Fruit fly (Drosophila melanogaster) whole organism, wandering third instar larva: ENCODE results near the gene CG12069.

Experiments used
- Abd-B ChIP-seq: fragments of >200 bp; optimal IDR thresholded peaks from 2 replicates; lab custom pipeline; 2017; ENCODE audit warnings: missing biosample characterization, missing genetic modification characterization
- CG32264 ChIP-seq: fragments of 200-800 bp; sonication (Bioruptor generic); optimal IDR thresholded peaks from 2 replicates; lab custom pipeline; 2016; ENCODE audit warnings: missing biosample characterization, missing genetic modification characterization
- CG9705 ChIP-seq: fragments of 200-800 bp; sonication (Bioruptor generic); optimal IDR thresholded peaks from 2 replicates; lab custom pipeline; 2018; ENCODE audit warnings: missing biosample characterization, mild to moderate bottlenecking, missing genetic modification characterization
- CrebA ChIP-seq: fragments of 200-800 bp; sonication (Bioruptor generic); optimal IDR thresholded peaks from 2 replicates; lab custom pipeline; 2016; ENCODE audit warnings: missing biosample characterization, mild to moderate bottlenecking, missing genetic modification characterization, borderline replicate concordance
- Dfd ChIP-seq: fragments of >200 bp; optimal IDR thresholded peaks from 2 replicates; lab custom pipeline; 2017; ENCODE audit warnings: missing biosample characterization, missing genetic modification characterization
- Dif ChIP-seq: fragments of 200-275, 200-300 bp; sonication (Bioruptor generic); optimal IDR thresholded peaks from 2 replicates; lab custom pipeline; 2018; ENCODE audit warnings: missing biosample characterization, missing genetic modification characterization; ENCODE audit not compliant: partially characterized antibody
- GATAd ChIP-seq: sonication (Bioruptor generic); optimal IDR thresholded peaks from 2 replicates; lab custom pipeline; 2016; ENCODE audit warnings: missing biosample characterization, missing genetic modification characterization
- Hr83 ChIP-seq: fragments of 200-300 bp; sonication (Bioruptor generic); optimal IDR thresholded peaks from 2 replicates; lab custom pipeline; 2016; ENCODE audit warnings: missing biosample characterization, mild to moderate bottlenecking, missing genetic modification characterization, moderate library complexity; ENCODE audit not compliant: poor library complexity, severe bottlenecking
- Jra ChIP-seq: sonication (Bioruptor generic); optimal IDR thresholded peaks from 2 replicates; lab custom pipeline; 2016; ENCODE audit warnings: missing biosample characterization, missing genetic modification characterization
- Mio ChIP-seq: sonication (Bioruptor generic); optimal IDR thresholded peaks from 2 replicates; lab custom pipeline; 2016; ENCODE audit warnings: missing biosample characterization, missing genetic modification characterization
- Myc ChIP-seq: fragments of >200 bp; optimal IDR thresholded peaks from 2 replicates; lab custom pipeline; 2017
- N ChIP-seq: fragments of >200 bp; optimal IDR thresholded peaks from 2 replicates; lab custom pipeline; 2018; ENCODE audit warnings: missing biosample characterization, missing external identifiers, missing genetic modification characterization
- OdsH ChIP-seq: fragments of 200-800 bp; sonication (Bioruptor generic); optimal IDR thresholded peaks from 2 replicates; lab custom pipeline; 2016; ENCODE audit warnings: missing biosample characterization, mild to moderate bottlenecking, missing genetic modification characterization
- Rel ChIP-seq, 2 experiments: fragments of 200-800 bp; sonication (Bioruptor generic) in 1 of 2; optimal IDR thresholded peaks; 2 replicates in 1 of 2; 3 replicates in 1 of 2; lab custom pipeline; 2016 to 2019; ENCODE audit warnings: mild to moderate bottlenecking in 2 of 2, missing biosample characterization in 2 of 2, missing genetic modification characterization in 2 of 2, moderate library complexity in 1 of 2
- Sp1 ChIP-seq: fragments of 200-800 bp; sonication (Bioruptor generic); optimal IDR thresholded peaks from 3 replicates; lab custom pipeline; 2019; ENCODE audit warnings: missing biosample characterization, mild to moderate bottlenecking, missing genetic modification characterization, moderate library complexity
- Vsx2 ChIP-seq: fragments of 200-300, 225-300 bp; sonication (Bioruptor generic); optimal IDR thresholded peaks from 2 replicates; lab custom pipeline; 2018; ENCODE audit warnings: missing biosample characterization, missing genetic modification characterization; ENCODE audit not compliant: partially characterized antibody
- br ChIP-seq: fragments of 200-800 bp; sonication (Bioruptor generic); optimal IDR thresholded peaks from 2 replicates; lab custom pipeline; 2016; ENCODE audit warnings: missing biosample characterization, missing genetic modification characterization
- brk ChIP-seq: fragments of 200-800 bp; sonication (Bioruptor generic); optimal IDR thresholded peaks from 2 replicates; lab custom pipeline; 2016; ENCODE audit warnings: missing biosample characterization, mild to moderate bottlenecking, missing genetic modification characterization
- dl ChIP-seq, 2 experiments: fragments of 175-275, 200-275 bp in 1 of 2; fragments of 200-275 bp in 1 of 2; sonication (Bioruptor generic); optimal IDR thresholded peaks; lab custom pipeline; 2018; ENCODE audit warnings: mild to moderate bottlenecking in 2 of 2, missing biosample characterization in 2 of 2, missing genetic modification characterization in 2 of 2, moderate library complexity in 2 of 2; ENCODE audit not compliant: partially characterized antibody in 2 of 2, insufficient read depth in 1 of 2
- dsf ChIP-seq: sonication (Bioruptor generic); optimal IDR thresholded peaks from 2 replicates; lab custom pipeline; 2016; ENCODE audit warnings: missing biosample characterization, missing genetic modification characterization, borderline replicate concordance
- ey ChIP-seq: fragments of 200-800 bp; sonication (Bioruptor generic); optimal IDR thresholded peaks from 2 replicates; lab custom pipeline; 2016; ENCODE audit warnings: missing biosample characterization, missing genetic modification characterization
- foxo ChIP-seq, 2 experiments: fragments of 200-800 bp; sonication (Bioruptor generic); optimal IDR thresholded peaks; 2 replicates in 1 of 2; 3 replicates in 1 of 2; lab custom pipeline; 2016 to 2017; ENCODE audit warnings: missing biosample characterization in 2 of 2, missing genetic modification characterization in 2 of 2
- fru ChIP-seq: fragments of 200-800 bp; sonication (Bioruptor generic); optimal IDR thresholded peaks from 3 replicates; lab custom pipeline; 2016; ENCODE audit warnings: missing biosample characterization, mild to moderate bottlenecking, missing genetic modification characterization
- h ChIP-seq: fragments of 200-800 bp; sonication (Bioruptor generic); optimal IDR thresholded peaks from 3 replicates; lab custom pipeline; 2016; ENCODE audit warnings: missing biosample characterization, mild to moderate bottlenecking, missing genetic modification characterization
- jim ChIP-seq: fragments of 175-275, 200-325 bp; sonication (Bioruptor generic); optimal IDR thresholded peaks from 2 replicates; lab custom pipeline; 2016; ENCODE audit warnings: missing biosample characterization, mild to moderate bottlenecking, missing genetic modification characterization
- lola ChIP-seq: fragments of >200 bp; optimal IDR thresholded peaks from 2 replicates; lab custom pipeline; 2017; ENCODE audit warnings: missing biosample characterization, missing genetic modification characterization
- pan ChIP-seq: fragments of >200 bp; optimal IDR thresholded peaks from 2 replicates; lab custom pipeline; 2017
- psq ChIP-seq: fragments of 200-800 bp; sonication (Bioruptor generic); optimal IDR thresholded peaks from 3 replicates; lab custom pipeline; 2017; ENCODE audit warnings: missing biosample characterization, mild to moderate bottlenecking, missing genetic modification characterization, moderate library complexity
- rgr ChIP-seq: fragments of 200-800 bp; sonication (Bioruptor generic); optimal IDR thresholded peaks from 3 replicates; lab custom pipeline; 2016; ENCODE audit warnings: missing biosample characterization, mild to moderate bottlenecking, missing genetic modification characterization
- sage ChIP-seq: fragments of 200-800 bp; sonication (Bioruptor generic); optimal IDR thresholded peaks from 2 replicates; lab custom pipeline; 2016; ENCODE audit warnings: missing biosample characterization, mild to moderate bottlenecking, missing genetic modification characterization
- usp ChIP-seq: fragments of >200 bp; optimal IDR thresholded peaks from 2 replicates; lab custom pipeline; 2017; ENCODE audit warnings: missing biosample characterization, missing genetic modification characterization
- woc ChIP-seq: sonication (Bioruptor generic); optimal IDR thresholded peaks from 2 replicates; lab custom pipeline; 2016; ENCODE audit warnings: missing biosample characterization, mild to moderate bottlenecking, missing genetic modification characterization

Gene CG12069

dm6 chr3R:30714395-30714794 is 19.1 kb upstream of the CG12069 start:
- no peak for TF ChIP-seq h (GFP tag; lab: Kevin White, UChicago)
- no peak for TF ChIP-seq OdsH (GFP tag; lab: Kevin White, UChicago)
- no peak for TF ChIP-seq CG9705 (GFP tag; lab: Kevin White, UChicago)
- TF ChIP-seq dl (GFP tag; optimal IDR thresholded peaks at IDR 0.05; lab: Kevin White, UChicago; ENCODE audit: insufficient read depth in 1 of 2, partially characterized antibody in 2 of 2) = no peak
- no peak for TF ChIP-seq jim (GFP tag; lab: Kevin White, UChicago)
- TF ChIP-seq lola = no peak
- TF ChIP-seq sage (GFP tag; lab: Kevin White, UChicago) = no peak
- no peak for TF ChIP-seq Hr83 (GFP tag; lab: Kevin White, UChicago)
- TF ChIP-seq Dfd = no peak
- no peak for TF ChIP-seq Jra (GFP tag; lab: Kevin White, UChicago)
- TF ChIP-seq br (GFP tag; lab: Kevin White, UChicago) = no peak
- TF ChIP-seq Vsx2 (GFP tag; lab: Kevin White, UChicago) = no peak
- no peak for TF ChIP-seq pan
- TF ChIP-seq Mio (GFP tag; lab: Kevin White, UChicago) = no peak
- TF ChIP-seq GATAd (GFP tag; lab: Kevin White, UChicago) = no peak
- TF ChIP-seq N (GFP tag; lab: Kevin White, UChicago) = no peak
- TF ChIP-seq brk (GFP tag; lab: Kevin White, UChicago) = no peak
- no peak for TF ChIP-seq woc (GFP tag; lab: Kevin White, UChicago)
- TF ChIP-seq Sp1 = no peak
- TF ChIP-seq CG32264 (GFP tag; lab: Kevin White, UChicago) = no peak

dm6 chr3R:30710442-30710841 is 15.1 kb upstream of the CG12069 start:
- TF ChIP-seq psq (GFP tag; lab: Kevin White, UChicago) (no peak), OdsH (GFP tag; lab: Kevin White, UChicago) (no peak), foxo (GFP tag; optimal IDR thresholded peaks at IDR 0.05; lab: Kevin White, UChicago) (no peak), dsf (GFP tag; lab: Kevin White, UChicago) (no peak), usp (GFP tag; lab: Kevin White, UChicago) (no peak)

- TF ChIP-seq GATAd (GFP tag; lab: Kevin White, UChicago) (no peak), ey (GFP tag; lab: Kevin White, UChicago) (no peak)
These were observed 14.0 kb upstream of the CG12069 start for dm6 chr3R:30709270-30709669.

- TF ChIP-seq lola (no peak), Sp1 (no peak), Vsx2 (GFP tag; lab: Kevin White, UChicago) (no peak), woc (GFP tag; lab: Kevin White, UChicago) (no peak), CrebA (GFP tag; lab: Kevin White, UChicago) (no peak), Dfd (no peak), OdsH (GFP tag; lab: Kevin White, UChicago) (no peak)
These were observed 10.7 kb upstream of the CG12069 start, which contains the start of gene CG31010 for dm6 chr3R:30706021-30706420. CG31010 (minus strand) TSS chr3R:30706121.

- TF ChIP-seq dsf (GFP tag; lab: Kevin White, UChicago) (no peak), GATAd (GFP tag; lab: Kevin White, UChicago) (no peak), h (GFP tag; lab: Kevin White, UChicago) (no peak), OdsH (GFP tag; lab: Kevin White, UChicago) (no peak), Dfd (no peak), brk (GFP tag; lab: Kevin White, UChicago) (no peak), woc (GFP tag; lab: Kevin White, UChicago) (no peak), Myc (no peak), Abd-B (no peak), rgr (GFP tag; lab: Kevin White, UChicago) (no peak), Sp1 (no peak), lola (no peak), usp (GFP tag; lab: Kevin White, UChicago) (no peak), Dif (GFP tag; lab: Kevin White, UChicago) (no peak), sage (GFP tag; lab: Kevin White, UChicago) (no peak), CrebA (GFP tag; lab: Kevin White, UChicago) (no peak), fru (no peak), dl (GFP tag; optimal IDR thresholded peaks at IDR 0.05; lab: Kevin White, UChicago; ENCODE audit: insufficient read depth in 1 of 2, partially characterized antibody in 2 of 2) (no peak), Mio (GFP tag; lab: Kevin White, UChicago) (no peak), Rel (GFP tag; optimal IDR thresholded peaks at IDR 0.05; lab: Kevin White, UChicago) (no peak), Rel (tag; optimal IDR thresholded peaks at IDR 0.05; lab: Kevin White, UChicago) (no peak)
These were observed 3.9 kb upstream of the CG12069 start for dm6 chr3R:30699165-30699564.
